Worm (Caenorhabditis elegans): ENCODE data around the gene coq-2.

ce11 chrIII:6888999-6889824, 46.6 kb upstream of the coq-2 start, which contains the start of the genes brd-1 and K04C2.2:
- TF ChIP-seq him-1 (tag; optimal IDR thresholded peaks at IDR 0.05) = no peak
- TF ChIP-seq W03F9.2 (tag; optimal IDR thresholded peaks at IDR 0.05) = no peak

All from whole organism, L4/young adult.